Worm (Caenorhabditis elegans) whole organism, L3 larva: ENCODE data around the gene ZK287.1.

Experiments used
- R02D3.7 ChIP-seq: fragments of 150-350 bp; optimal IDR thresholded peaks from 2 replicates; lab custom pipeline; 2014; ENCODE audit warnings: missing biosample characterization, missing genetic modification characterization
- ZK546.5 ChIP-seq: sonication (generic microtip); optimal IDR thresholded peaks from 2 replicates; lab custom pipeline; 2017; ENCODE audit warnings: missing biosample characterization, missing genetic modification characterization
- aly-2 ChIP-seq: fragments of 150-350 bp; optimal IDR thresholded peaks from 2 replicates; lab custom pipeline; 2014; ENCODE audit warnings: missing biosample characterization, missing genetic modification characterization
- ama-1 ChIP-seq: fragments of 150-350 bp; optimal IDR thresholded peaks from 2 replicates; lab custom pipeline; 2018
- ceh-16 ChIP-seq: sonication (generic microtip); optimal IDR thresholded peaks from 2 replicates; lab custom pipeline; 2017; ENCODE audit warnings: missing biosample characterization, missing genetic modification characterization
- ceh-28 ChIP-seq: fragments of 150-350 bp; optimal IDR thresholded peaks from 2 replicates; lab custom pipeline; 2014; ENCODE audit warnings: missing biosample characterization, missing genetic modification reagents, missing genetic modification characterization
- ceh-82 ChIP-seq: fragments of 150-350 bp; optimal IDR thresholded peaks from 2 replicates; lab custom pipeline; 2014; ENCODE audit warnings: missing biosample characterization, missing genetic modification characterization
- ceh-9 ChIP-seq: sonication (generic microtip); optimal IDR thresholded peaks from 2 replicates; lab custom pipeline; 2018; ENCODE audit warnings: missing biosample characterization, missing genetic modification characterization
- daf-12 ChIP-seq: fragments of 150-350 bp; optimal IDR thresholded peaks from 2 replicates; lab custom pipeline; 2014; ENCODE audit warnings: missing biosample characterization, missing genetic modification reagents, missing genetic modification characterization
- egl-27 ChIP-seq: sonication (generic microtip); optimal IDR thresholded peaks from 4 replicates; lab custom pipeline; 2017; ENCODE audit warnings: missing biosample characterization, missing genetic modification reagents, missing genetic modification characterization
- egl-5 ChIP-seq: fragments of 150-350 bp; optimal IDR thresholded peaks from 2 replicates; lab custom pipeline; 2017; ENCODE audit warnings: missing biosample characterization, missing genetic modification reagents, missing genetic modification characterization, inconsistent platforms
- elt-1 ChIP-seq: fragments of 150-350 bp; optimal IDR thresholded peaks from 2 replicates; lab custom pipeline; 2014; ENCODE audit warnings: missing biosample characterization, missing genetic modification characterization
- elt-2 ChIP-seq: sonication (generic microtip); optimal IDR thresholded peaks from 2 replicates; lab custom pipeline; 2016; ENCODE audit warnings: missing genetic modification reagents, mild to moderate bottlenecking, missing genetic modification characterization, missing compliant biosample characterization
- elt-3 ChIP-seq, 3 experiments: fragments of 150-350 bp in 1 of 3; sonication (generic microtip) in 2 of 3; optimal IDR thresholded peaks; 2 replicates in 2 of 3; 4 replicates in 1 of 3; lab custom pipeline; 2014 to 2017; ENCODE audit warnings: missing biosample characterization in 3 of 3, missing genetic modification characterization in 3 of 3
- eor-1 ChIP-seq, 2 experiments: fragments of 150-350 bp; optimal IDR thresholded peaks; 2 replicates each; lab custom pipeline; 2014 to 2018; ENCODE audit warnings: missing biosample characterization in 2 of 2, missing genetic modification characterization in 2 of 2
- fkh-10 ChIP-seq: sonication (generic microtip); optimal IDR thresholded peaks from 2 replicates; lab custom pipeline; 2017; ENCODE audit warnings: missing biosample characterization, missing genetic modification reagents, missing genetic modification characterization
- fkh-2 ChIP-seq: fragments of 150-350 bp; optimal IDR thresholded peaks from 2 replicates; lab custom pipeline; 2014; ENCODE audit warnings: missing biosample characterization, missing genetic modification reagents, missing genetic modification characterization
- fos-1 ChIP-seq: fragments of 150-350 bp; optimal IDR thresholded peaks from 2 replicates; lab custom pipeline; 2014; ENCODE audit warnings: missing biosample characterization, missing genetic modification characterization
- hmg-11 ChIP-seq: sonication (generic microtip); optimal IDR thresholded peaks from 2 replicates; lab custom pipeline; 2016; ENCODE audit warnings: missing genetic modification characterization, missing compliant biosample characterization
- jun-1 ChIP-seq: fragments of 150-350 bp; optimal IDR thresholded peaks from 2 replicates; lab custom pipeline; 2014; ENCODE audit warnings: missing biosample characterization, missing genetic modification reagents, missing genetic modification characterization
- lin-15B ChIP-seq: fragments of 150-350 bp; optimal IDR thresholded peaks from 2 replicates; lab custom pipeline; 2014; ENCODE audit warnings: missing biosample characterization, missing genetic modification characterization
- lin-39 ChIP-seq: fragments of 150-350 bp; optimal IDR thresholded peaks from 2 replicates; lab custom pipeline; 2018; ENCODE audit warnings: missing biosample characterization, missing genetic modification reagents, missing genetic modification characterization
- lsy-12 ChIP-seq: sonication (generic microtip); optimal IDR thresholded peaks from 2 replicates; lab custom pipeline; 2016; ENCODE audit warnings: mild to moderate bottlenecking, missing genetic modification characterization, missing compliant biosample characterization
- mdl-1 ChIP-seq: fragments of 150-350 bp; optimal IDR thresholded peaks from 2 replicates; lab custom pipeline; 2014; ENCODE audit warnings: missing biosample characterization, missing genetic modification characterization
- mml-1 ChIP-seq: fragments of 150-350 bp; sonication (generic microtip); optimal IDR thresholded peaks from 3 replicates; lab custom pipeline; 2014; ENCODE audit warnings: missing biosample characterization, missing genetic modification characterization
- nfya-1 ChIP-seq: sonication (generic microtip); optimal IDR thresholded peaks from 2 replicates; lab custom pipeline; 2017; ENCODE audit warnings: missing genetic modification characterization, mild to moderate bottlenecking, missing compliant biosample characterization, antibody characterized with exemption, moderate library complexity; ENCODE audit not compliant: insufficient read depth
- nhr-11 ChIP-seq: fragments of 150-350 bp; optimal IDR thresholded peaks from 2 replicates; lab custom pipeline; 2014; ENCODE audit warnings: missing biosample characterization, missing genetic modification characterization
- nhr-12 ChIP-seq: fragments of 150-350 bp; optimal IDR thresholded peaks from 2 replicates; lab custom pipeline; 2014; ENCODE audit warnings: missing biosample characterization, missing genetic modification characterization
- nhr-23 ChIP-seq: fragments of 150-350 bp; optimal IDR thresholded peaks from 2 replicates; lab custom pipeline; 2014; ENCODE audit warnings: missing biosample characterization, missing genetic modification reagents, missing genetic modification characterization
- nhr-237 ChIP-seq: fragments of 150-350 bp; optimal IDR thresholded peaks from 2 replicates; lab custom pipeline; 2014; ENCODE audit warnings: missing biosample characterization, missing genetic modification characterization
- nhr-25 ChIP-seq: sonication (generic microtip); optimal IDR thresholded peaks from 2 replicates; lab custom pipeline; 2017; ENCODE audit warnings: missing biosample characterization, missing genetic modification characterization
- nhr-28 ChIP-seq: fragments of 150-350 bp; optimal IDR thresholded peaks from 2 replicates; lab custom pipeline; 2014; ENCODE audit warnings: missing biosample characterization, missing genetic modification characterization
- nhr-43 ChIP-seq: sonication (generic microtip); optimal IDR thresholded peaks from 2 replicates; lab custom pipeline; 2016; ENCODE audit warnings: mild to moderate bottlenecking, missing genetic modification characterization, missing compliant biosample characterization; ENCODE audit not compliant: poor library complexity, severe bottlenecking
- nhr-67 ChIP-seq: fragments of 150-350 bp; optimal IDR thresholded peaks from 2 replicates; lab custom pipeline; 2014; ENCODE audit warnings: missing biosample characterization, missing genetic modification characterization
- nhr-76 ChIP-seq: fragments of 150-350 bp; sonication (generic microtip); optimal IDR thresholded peaks from 5 replicates; lab custom pipeline; 2014; ENCODE audit warnings: missing biosample characterization, missing genetic modification characterization
- nhr-77 ChIP-seq: fragments of 150-350 bp; optimal IDR thresholded peaks from 2 replicates; lab custom pipeline; 2014; ENCODE audit warnings: missing biosample characterization, missing genetic modification characterization
- pha-4 ChIP-seq: fragments of 150-350 bp; optimal IDR thresholded peaks from 2 replicates; lab custom pipeline; 2014; ENCODE audit warnings: missing biosample characterization, missing genetic modification reagents, missing genetic modification characterization
- pqm-1 ChIP-seq: fragments of 150-350 bp; optimal IDR thresholded peaks from 2 replicates; lab custom pipeline; 2017; ENCODE audit warnings: missing biosample characterization, missing genetic modification characterization, inconsistent platforms
- sea-2 ChIP-seq: fragments of 150-350 bp; sonication (generic microtip); optimal IDR thresholded peaks from 4 replicates; lab custom pipeline; 2014; ENCODE audit warnings: missing biosample characterization, missing genetic modification reagents, missing genetic modification characterization
- skn-1 ChIP-seq: fragments of 150-350 bp; optimal IDR thresholded peaks from 2 replicates; lab custom pipeline; 2014; ENCODE audit warnings: missing biosample characterization, missing genetic modification characterization
- snpc-4 ChIP-seq: fragments of 150-350 bp; optimal IDR thresholded peaks from 2 replicates; lab custom pipeline; 2014; ENCODE audit warnings: missing biosample characterization, missing genetic modification characterization
- tbx-2 ChIP-seq: sonication (generic microtip); optimal IDR thresholded peaks from 2 replicates; lab custom pipeline; 2016; ENCODE audit warnings: mild to moderate bottlenecking, missing genetic modification characterization, missing compliant biosample characterization
- unc-39 ChIP-seq: sonication (generic microtip); optimal IDR thresholded peaks from 4 replicates; lab custom pipeline; 2017; ENCODE audit warnings: missing biosample characterization, missing genetic modification characterization
- unc-62 ChIP-seq: fragments of 150-350 bp; sonication (generic microtip); optimal IDR thresholded peaks from 4 replicates; lab custom pipeline; 2014; ENCODE audit warnings: missing biosample characterization, missing genetic modification reagents, missing genetic modification characterization
- zag-1 ChIP-seq: fragments of 150-350 bp; optimal IDR thresholded peaks from 2 replicates; lab custom pipeline; 2014; ENCODE audit warnings: missing biosample characterization, missing genetic modification characterization
- ztf-11 ChIP-seq: fragments of 150-350 bp; optimal IDR thresholded peaks from 2 replicates; lab custom pipeline; 2014; ENCODE audit warnings: missing biosample characterization, missing genetic modification characterization
- ztf-4 ChIP-seq: fragments of 150-350 bp; optimal IDR thresholded peaks from 2 replicates; lab custom pipeline; 2014; ENCODE audit warnings: missing biosample characterization, missing genetic modification characterization

The ZK287.1 gene

ce11 chrV:9704399-9704798, 37.9 kb downstream of the ZK287.1 start:
- TF ChIP-seq snpc-4 (tag; lab: Kevin White, UChicago), result peak; percentile 7
- no peak for TF ChIP-seq nhr-12 (tag; lab: Kevin White, UChicago)
- no peak for TF ChIP-seq elt-2
- peak; percentile 32 for TF ChIP-seq lin-15B (tag; lab: Kevin White, UChicago)
- no peak for TF ChIP-seq mdl-1 (tag; lab: Kevin White, UChicago)
- TF ChIP-seq egl-27 (tag; lab: Kevin White, UChicago), result no peak
- TF ChIP-seq ztf-11, result no peak
- TF ChIP-seq fkh-10 (GFP tag; lab: Kevin White, UChicago), result no peak
- peak; percentile 24 for TF ChIP-seq ama-1 (lab: Kevin White, UChicago)
- no peak for TF ChIP-seq nhr-76
- TF ChIP-seq nfya-1 (tag; lab: Kevin White, UChicago), result peak; percentile 64
- no peak for TF ChIP-seq nhr-11 (tag; lab: Kevin White, UChicago)
- no peak for TF ChIP-seq nhr-28 (tag; lab: Kevin White, UChicago)
- TF ChIP-seq nhr-43 (tag; lab: Kevin White, UChicago), result no peak
- peak; percentile 13 for TF ChIP-seq elt-1 (tag; lab: Kevin White, UChicago)
- TF ChIP-seq lin-39 (tag; lab: Kevin White, UChicago), result peak; percentile 80
- TF ChIP-seq fos-1 (tag; lab: Kevin White, UChicago), result no peak
- no peak for TF ChIP-seq unc-39 (tag; lab: Kevin White, UChicago)
- peak; percentile 48 for TF ChIP-seq pha-4
- TF ChIP-seq aly-2 (tag; lab: Kevin White, UChicago), result no peak
- TF ChIP-seq pqm-1 (tag; lab: Kevin White, UChicago), result no peak
- TF ChIP-seq elt-3 (tag; optimal IDR thresholded peaks at IDR 0.05; lab: Kevin White, UChicago), result no peak
- TF ChIP-seq nhr-67 (tag; lab: Kevin White, UChicago), result no peak
- TF ChIP-seq egl-5 (tag; lab: Kevin White, UChicago), result peak; percentile 59
- no peak for TF ChIP-seq ztf-4
- TF ChIP-seq unc-62 (GFP tag; lab: Kevin White, UChicago), result no peak
- peak; percentile 52 for TF ChIP-seq hmg-11
- TF ChIP-seq sea-2, result no peak
- TF ChIP-seq ceh-28 (tag; lab: Kevin White, UChicago), result peak; percentile 70
- TF ChIP-seq jun-1, result no peak
- TF ChIP-seq skn-1, result peak; percentile 62
- TF ChIP-seq ceh-82, result no peak
- no peak for TF ChIP-seq lsy-12
- TF ChIP-seq tbx-2 (tag; lab: Kevin White, UChicago), result no peak
- no peak for TF ChIP-seq ceh-16
- no peak for TF ChIP-seq nhr-77 (tag; lab: Kevin White, UChicago)
- no peak for TF ChIP-seq fkh-2 (tag; lab: Kevin White, UChicago)
- TF ChIP-seq nhr-25, result peak; percentile 65
- TF ChIP-seq zag-1 (tag; lab: Kevin White, UChicago), result no peak
- no peak for TF ChIP-seq mml-1 (tag; lab: Kevin White, UChicago)
- TF ChIP-seq daf-12 (tag; lab: Kevin White, UChicago), result no peak
- no peak for TF ChIP-seq nhr-237
- TF ChIP-seq R02D3.7, result no peak
- no peak for TF ChIP-seq eor-1 (tag; optimal IDR thresholded peaks at IDR 0.05; lab: Kevin White, UChicago)
- no peak for TF ChIP-seq ZK546.5
- no peak for TF ChIP-seq nhr-23 (tag; lab: Kevin White, UChicago)
- no peak for TF ChIP-seq ceh-9 (tag; lab: Kevin White, UChicago)

DNA sequence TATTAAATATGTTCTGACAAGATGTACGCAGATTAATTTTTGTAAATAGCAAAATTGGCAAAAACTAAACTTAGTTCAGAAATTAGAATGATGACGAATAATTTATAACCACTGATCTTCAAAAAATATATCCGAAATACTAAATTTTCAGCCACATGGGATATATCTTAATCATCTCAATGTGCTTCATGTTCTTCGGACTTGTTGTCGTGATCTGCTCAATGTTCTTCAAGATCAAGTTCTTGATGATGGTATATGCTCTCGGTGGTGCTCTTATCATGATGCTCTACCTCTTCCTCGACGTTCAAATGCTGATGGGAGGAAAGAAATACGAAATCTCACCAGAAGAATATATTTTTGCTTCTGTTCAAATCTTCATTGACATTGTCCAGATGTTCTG, 40.1 kb downstream of the ZK287.1 start:
- TF ChIP-seq egl-27 (tag; lab: Kevin White, UChicago) (no peak), R02D3.7 (no peak), ZK546.5 (no peak), unc-39 (tag; lab: Kevin White, UChicago) (no peak), nhr-11 (tag; lab: Kevin White, UChicago) (no peak), zag-1 (tag; lab: Kevin White, UChicago) (no peak), snpc-4 (tag; lab: Kevin White, UChicago) (no peak), nhr-28 (tag; lab: Kevin White, UChicago) (no peak), ceh-82 (no peak)
